Fruit fly (Drosophila melanogaster) whole organism, larva: ENCODE results near the gene CG9119.

Experiments used
- noc ChIP-seq: fragments of 200-800 bp; sonication (Bioruptor generic); optimal IDR thresholded peaks from 3 replicates; lab custom pipeline; 2019; ENCODE audit warnings: missing biosample characterization, mild to moderate bottlenecking, missing genetic modification characterization, moderate library complexity

The CG9119 gene

dm6 chr3L:1211096-1211495 is 6.5 kb upstream of the CG9119 start, which contains the start of gene LysD:
Gene LysD, minus strand, starts transcription at chr3L:1211196.
- TF ChIP-seq noc, result no peak

- no peak for TF ChIP-seq noc
Observed at dm6 chr3L:1208206-1208605, 3.6 kb upstream of the CG9119 start.

DNA sequence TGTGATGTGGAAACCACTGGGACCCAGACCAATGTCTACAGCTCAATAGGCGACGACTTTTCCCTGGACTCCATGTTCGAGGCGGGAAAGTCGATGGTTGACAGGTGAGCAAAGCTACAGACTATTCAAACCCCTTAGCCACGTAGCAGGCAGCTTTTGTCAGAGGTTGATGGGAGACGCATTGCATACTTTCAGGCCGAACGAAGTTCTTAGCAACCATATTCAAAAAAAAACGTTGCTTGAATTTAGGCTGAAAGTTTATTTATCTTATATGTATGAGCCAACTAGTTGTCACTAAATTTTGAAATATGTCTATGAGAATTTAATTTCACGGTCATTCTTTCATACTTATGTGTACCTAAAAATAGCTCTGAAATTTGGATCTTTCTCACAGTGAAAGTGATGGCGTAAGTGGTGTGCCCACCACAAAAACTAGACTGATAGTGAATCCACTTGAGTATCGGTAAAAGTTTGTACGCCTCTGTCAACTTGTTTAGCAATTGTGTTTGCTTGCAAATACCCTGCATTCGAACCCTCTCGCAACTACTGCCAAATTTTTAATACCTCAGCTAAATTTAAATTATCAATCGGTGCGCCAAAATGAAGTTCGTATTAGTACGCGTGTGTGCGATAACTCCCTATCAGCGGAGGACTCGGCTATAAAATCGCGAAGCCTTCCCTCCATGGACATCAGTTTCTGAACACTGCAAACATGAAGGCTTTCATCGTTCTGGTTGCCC is 2.3 kb upstream of the CG9119 start, which contains the start of gene LysB:
Gene LysB, plus strand, starts transcription at position 690 of the 740 bp plus-strand sequence.
- TF ChIP-seq noc, result no peak

dm6 chr3L:1203855-1204431 is 652 bp downstream of the CG9119 start:
- TF ChIP-seq noc, result no peak

- peak; percentile 19 for TF ChIP-seq noc
Observed at dm6 chr3L:1202588-1203195, 1.9 kb downstream of the CG9119 start, which contains the start of gene meep. Gene meep, minus strand, starts transcription at chr3L:1203036.

- no peak for TF ChIP-seq noc
Observed at dm6 chr3L:1200357-1201051, 4.1 kb downstream of the CG9119 start, which contains the start of gene mwh. Gene mwh, plus strand, starts transcription at chr3L:1200786.

DNA sequence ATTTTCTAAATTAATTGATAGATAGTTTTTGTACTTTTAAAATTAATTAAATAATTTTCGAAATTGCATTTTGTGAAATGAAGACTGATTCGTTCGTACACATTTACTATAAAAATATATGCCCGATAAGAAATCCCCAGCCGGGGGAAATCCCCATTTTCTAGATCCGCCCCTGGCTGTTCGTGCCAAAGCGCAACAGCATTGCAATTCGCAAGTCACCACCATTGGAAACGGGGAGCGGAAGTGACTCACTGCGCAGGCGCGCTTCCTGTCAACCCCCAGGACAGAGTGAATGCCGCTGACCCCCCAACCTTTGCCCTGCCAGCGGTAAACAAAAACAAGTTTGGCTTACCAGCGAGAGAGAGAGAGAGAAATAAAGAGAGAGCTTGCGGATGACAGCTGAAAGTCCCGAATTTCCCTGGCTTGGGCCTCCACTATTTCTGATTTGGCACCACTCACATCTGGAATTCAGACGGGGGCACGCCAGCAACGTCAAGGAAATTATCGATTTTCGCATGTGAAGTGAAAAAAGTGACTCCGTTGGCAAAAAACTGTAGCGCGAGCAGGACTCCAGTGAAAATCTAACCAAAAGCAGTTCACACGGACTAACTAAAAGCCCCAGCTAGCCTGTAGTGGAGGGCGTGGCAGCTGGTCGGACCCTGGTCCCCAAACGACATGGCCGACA is 8.6 kb downstream of the CG9119 start, which contains the start of gene Aplip1:
Gene Aplip1, plus strand, starts transcription at position 450 of the 685 bp plus-strand sequence.
- TF ChIP-seq noc, result no peak

DNA sequence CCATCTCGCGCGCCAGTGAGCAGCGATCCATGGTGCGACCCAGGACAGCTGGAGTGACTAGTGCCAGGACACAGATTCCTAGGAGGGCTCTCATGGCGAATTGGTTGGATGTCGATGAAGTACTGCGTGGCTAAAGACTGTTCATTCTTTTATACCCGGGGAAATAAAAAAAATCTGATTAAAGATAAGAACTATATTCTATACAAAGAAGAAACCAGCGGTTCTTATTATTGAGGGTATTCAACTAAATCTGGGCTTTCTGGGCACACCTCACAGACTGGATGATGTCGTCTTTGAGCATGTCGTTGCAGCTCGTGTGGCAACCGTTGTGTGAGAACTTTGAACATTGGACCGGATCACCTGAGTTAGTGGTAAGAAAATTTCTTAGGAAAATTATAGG is 9.4 kb downstream of the CG9119 start, which contains the start of gene LysX:
Gene LysX, minus strand, starts transcription at position 101 of the 400 bp plus-strand sequence.
- no peak for TF ChIP-seq noc

dm6 chr3L:1193123-1193844 is 11.3 kb downstream of the CG9119 start, which contains the start of gene Trhn:
Gene Trhn, minus strand, starts transcription at chr3L:1193173.
- TF ChIP-seq noc, result no peak

dm6 chr3L:1188936-1189659 is 15.5 kb downstream of the CG9119 start, which contains the start of gene CG13912:
Gene CG13912, plus strand, starts transcription at chr3L:1189588.
- TF ChIP-seq noc, result peak; percentile 78

dm6 chr3L:1183467-1183866 is 21.1 kb downstream of the CG9119 start:
- no peak for TF ChIP-seq noc

DNA sequence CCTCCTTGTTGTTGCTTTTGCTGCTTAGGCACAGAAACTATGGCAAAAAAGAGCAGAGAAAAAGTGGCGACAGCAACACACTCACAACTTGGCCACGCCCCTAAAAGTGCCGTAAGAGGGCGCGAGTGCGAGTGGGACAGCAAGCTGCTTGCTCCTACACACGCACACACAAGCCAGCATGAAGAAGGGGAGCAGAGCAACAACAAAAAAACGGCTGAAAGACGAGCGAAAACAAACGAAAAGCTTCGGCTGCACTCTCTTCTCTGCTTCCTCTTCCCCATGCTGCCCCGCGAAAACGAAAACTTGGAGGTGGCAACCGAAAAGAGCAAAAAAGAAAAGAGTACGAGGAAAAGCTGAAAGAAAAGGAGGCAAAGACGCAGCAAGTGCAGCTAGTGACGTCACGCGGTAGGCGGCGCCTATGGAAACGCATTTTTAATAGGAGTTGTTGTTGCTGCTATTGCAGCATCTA is 26.4 kb downstream of the CG9119 start:
- no peak for TF ChIP-seq noc

DNA sequence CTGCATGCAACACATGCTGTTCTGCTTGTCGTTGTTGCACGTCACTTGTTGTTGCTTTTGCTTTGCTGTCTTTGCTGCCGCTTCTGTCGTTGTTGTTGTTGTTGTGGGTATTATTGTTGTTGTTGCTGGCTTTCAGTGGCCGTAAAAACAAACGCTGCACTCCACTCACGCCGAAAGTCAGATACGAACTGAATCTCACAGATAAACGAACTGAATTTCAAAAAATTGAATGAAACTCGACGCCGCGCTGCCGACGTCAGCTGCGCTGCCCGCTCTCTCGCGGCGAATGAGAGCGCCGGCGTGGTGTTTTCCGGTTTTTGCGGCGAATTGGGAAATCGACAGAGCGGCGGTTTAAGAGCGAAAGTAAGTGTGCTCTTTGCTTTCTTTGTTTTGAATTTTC is 27.5 kb downstream of the CG9119 start, which contains the start of gene bab2:
Gene bab2, minus strand, starts transcription at position 192 of the 400 bp plus-strand sequence.
- TF ChIP-seq noc, result no peak

DNA sequence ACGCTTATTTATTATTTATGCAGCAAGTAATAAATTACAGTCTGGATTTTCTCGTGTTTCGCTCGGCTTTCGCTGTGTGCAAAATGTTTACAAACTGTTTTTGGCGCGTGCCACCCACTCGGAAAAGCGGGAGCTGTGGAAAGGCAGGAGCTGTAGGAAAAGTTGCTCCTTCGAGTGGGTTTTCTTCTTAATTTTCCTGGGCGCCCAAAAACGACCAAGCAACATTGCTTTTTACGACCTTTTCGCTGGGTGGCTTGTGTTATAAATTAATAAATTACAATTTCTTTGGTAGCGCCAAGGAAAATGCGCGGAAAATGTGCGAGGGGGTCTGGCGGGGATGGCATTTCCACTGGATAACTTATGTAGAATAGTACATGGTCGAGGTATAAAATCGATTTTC is 28.1 kb downstream of the CG9119 start:
- TF ChIP-seq noc, result no peak
